Fruit fly (Drosophila melanogaster) whole organism, embryonic: Measurements from ENCODE around the gene pps.

Experiments used
- C15 ChIP-seq: fragments of 200-800 bp; sonication (Bioruptor generic); IDR thresholded peaks from 3 replicates; pipeline ENCODE4 v1.3.6; 2022; ENCODE audit warnings: missing biosample characterization, missing genetic modification characterization
- CG10209 ChIP-seq: fragments of 200-800 bp; sonication (Bioruptor generic); optimal IDR thresholded peaks from 3 replicates; lab custom pipeline; 2017; ENCODE audit warnings: missing biosample characterization, mild to moderate bottlenecking, missing genetic modification characterization, missing genetic modification reagents
- CG10462 ChIP-seq: fragments of 200-800 bp; sonication (Bioruptor generic); optimal IDR thresholded peaks from 2 replicates; lab custom pipeline; 2016; ENCODE audit warnings: missing biosample characterization, missing genetic modification characterization
- CG12391 ChIP-seq: fragments of 200-800 bp; sonication (Bioruptor generic); optimal IDR thresholded peaks from 3 replicates; lab custom pipeline; 2018; ENCODE audit warnings: missing biosample characterization, mild to moderate bottlenecking, missing genetic modification characterization, moderate library complexity
- CG14710 ChIP-seq: fragments of 200-800 bp; sonication (Bioruptor generic); optimal IDR thresholded peaks from 3 replicates; lab custom pipeline; 2019; ENCODE audit warnings: missing biosample characterization, mild to moderate bottlenecking, missing genetic modification characterization, moderate library complexity
- CG15479 ChIP-seq: fragments of 200-800 bp; sonication (Bioruptor generic); optimal IDR thresholded peaks from 3 replicates; lab custom pipeline; 2019; ENCODE audit warnings: missing biosample characterization, mild to moderate bottlenecking, missing genetic modification characterization, moderate library complexity
- CG17802 ChIP-seq: fragments of 200-800 bp; sonication (Bioruptor generic); optimal IDR thresholded peaks from 2 replicates; lab custom pipeline; 2018; ENCODE audit warnings: missing biosample characterization, mild to moderate bottlenecking, missing genetic modification characterization, moderate library complexity
- CG18599 ChIP-seq: fragments of 200-800 bp; sonication (Bioruptor generic); optimal IDR thresholded peaks from 3 replicates; lab custom pipeline; 2017; ENCODE audit warnings: missing biosample characterization, missing genetic modification characterization, mild to moderate bottlenecking, moderate library complexity, missing genetic modification reagents
- CG2202 ChIP-seq: fragments of 200-800 bp; sonication (Bioruptor generic); optimal IDR thresholded peaks from 2 replicates; lab custom pipeline; 2018; ENCODE audit warnings: missing biosample characterization, mild to moderate bottlenecking, missing genetic modification characterization
- CG32767 ChIP-seq: fragments of 200-800 bp; sonication (Bioruptor generic); IDR thresholded peaks from 2 replicates; pipeline ENCODE4 v1.3.6; 2022; ENCODE audit warnings: missing biosample characterization, missing genetic modification characterization
- CG32772 ChIP-seq: fragments of 200-800 bp; sonication (Bioruptor generic); IDR thresholded peaks from 2 replicates; pipeline ENCODE4 v1.3.6; 2022; ENCODE audit warnings: missing biosample characterization, missing genetic modification characterization
- CG34376 ChIP-seq: fragments of 200-800 bp; sonication (Bioruptor generic); optimal IDR thresholded peaks from 2 replicates; lab custom pipeline; 2018; ENCODE audit warnings: missing biosample characterization, mild to moderate bottlenecking, missing genetic modification characterization
- CG4820 ChIP-seq: fragments of 200-800 bp; sonication (Bioruptor generic); optimal IDR thresholded peaks from 3 replicates; lab custom pipeline; 2016; ENCODE audit warnings: missing biosample characterization, missing genetic modification characterization
- CG6272 ChIP-seq: fragments of 200-800 bp; sonication (Bioruptor generic); IDR thresholded peaks from 2 replicates; pipeline ENCODE4 v1.3.6; 2022; ENCODE audit warnings: missing biosample characterization, missing genetic modification characterization
- CG8281 ChIP-seq: fragments of 200-800 bp; sonication (Bioruptor generic); optimal IDR thresholded peaks from 2 replicates; lab custom pipeline; 2018; ENCODE audit warnings: missing biosample characterization, mild to moderate bottlenecking, missing genetic modification characterization, moderate library complexity
- Camta ChIP-seq: fragments of 200-800 bp; sonication (Bioruptor generic); optimal IDR thresholded peaks from 2 replicates; lab custom pipeline; 2016; ENCODE audit warnings: missing biosample characterization, missing genetic modification characterization
- Chrac-16 ChIP-seq: fragments of 200-800 bp; sonication (Bioruptor generic); optimal IDR thresholded peaks from 3 replicates; lab custom pipeline; 2016; ENCODE audit warnings: missing biosample characterization, missing genetic modification characterization
- Dbx ChIP-seq: fragments of 200-800 bp; sonication (Bioruptor generic); IDR thresholded peaks from 3 replicates; pipeline ENCODE4 v1.3.6; 2022; ENCODE audit warnings: missing biosample characterization, missing genetic modification characterization
- Deaf1 ChIP-seq: fragments of 200-800 bp; optimal IDR thresholded peaks from 3 replicates; lab custom pipeline; 2019; ENCODE audit warnings: missing biosample characterization, mild to moderate bottlenecking, missing genetic modification characterization, moderate library complexity
- Dek ChIP-seq: fragments of 200-800 bp; sonication (Bioruptor generic); optimal IDR thresholded peaks from 3 replicates; lab custom pipeline; 2019; ENCODE audit warnings: missing biosample characterization, mild to moderate bottlenecking, missing genetic modification characterization, moderate library complexity
- Dp ChIP-seq: fragments of 200-800 bp; sonication (Bioruptor generic); optimal IDR thresholded peaks from 2 replicates; lab custom pipeline; 2018; ENCODE audit warnings: missing biosample characterization, mild to moderate bottlenecking, missing genetic modification characterization, moderate library complexity
- Drgx ChIP-seq: fragments of 200-800 bp; sonication (Bioruptor generic); IDR thresholded peaks from 2 replicates; pipeline ENCODE4 v1.3.6; 2022; ENCODE audit warnings: missing biosample characterization, missing genetic modification characterization
- H2.0 ChIP-seq: fragments of 200-800 bp; sonication (Bioruptor generic); IDR thresholded peaks from 2 replicates; pipeline ENCODE4 v1.3.6; 2022; ENCODE audit warnings: missing biosample characterization, missing genetic modification characterization
- HLHmδ ChIP-seq: fragments of 200-800 bp; sonication (Bioruptor generic); optimal IDR thresholded peaks from 2 replicates; lab custom pipeline; 2018; ENCODE audit warnings: missing biosample characterization, mild to moderate bottlenecking, missing genetic modification characterization, moderate library complexity
- NfI ChIP-seq: fragments of 200-800 bp; sonication (Bioruptor generic); optimal IDR thresholded peaks from 3 replicates; lab custom pipeline; 2018; ENCODE audit warnings: missing biosample characterization, mild to moderate bottlenecking, missing genetic modification characterization, moderate library complexity
- Oli ChIP-seq: fragments of 200-800 bp; sonication (Bioruptor generic); optimal IDR thresholded peaks from 2 replicates; lab custom pipeline; 2018; ENCODE audit warnings: missing biosample characterization, mild to moderate bottlenecking, missing genetic modification characterization, moderate library complexity
- Optix ChIP-seq: fragments of 200-800 bp; sonication (Bioruptor generic); IDR thresholded peaks from 3 replicates; pipeline ENCODE4 v1.3.6; 2022; ENCODE audit warnings: missing biosample characterization, missing genetic modification characterization
- Sox100B ChIP-seq: fragments of 200-800 bp; sonication (Bioruptor generic); optimal IDR thresholded peaks from 3 replicates; lab custom pipeline; 2018; ENCODE audit warnings: missing biosample characterization, mild to moderate bottlenecking, missing genetic modification characterization
- Trl ChIP-seq, 3 experiments: fragments of >200 bp in 2 of 3; fragments of 200-800 bp in 1 of 3; sonication (Bioruptor generic) in 1 of 3; optimal IDR thresholded peaks; 2 replicates in 1 of 3; 3 replicates in 2 of 3; lab custom pipeline; 2016 to 2017; ENCODE audit warnings: missing biosample characterization in 1 of 3, missing genetic modification characterization in 1 of 3
- Vsx1 ChIP-seq: fragments of 200-800 bp; sonication (Bioruptor generic); optimal IDR thresholded peaks from 2 replicates; lab custom pipeline; 2017; ENCODE audit warnings: missing biosample characterization, mild to moderate bottlenecking, missing genetic modification characterization, missing genetic modification reagents
- ac ChIP-seq: fragments of 200-800 bp; sonication (Bioruptor generic); optimal IDR thresholded peaks from 3 replicates; lab custom pipeline; 2017; ENCODE audit warnings: missing biosample characterization, mild to moderate bottlenecking, missing genetic modification characterization
- ap ChIP-seq: fragments of 200-800 bp; sonication (Bioruptor generic); IDR thresholded peaks from 2 replicates; pipeline ENCODE4 v1.3.6; 2022; ENCODE audit warnings: missing biosample characterization, missing genetic modification characterization
- croc ChIP-seq: fragments of 200-800 bp; sonication (Bioruptor generic); conservative IDR thresholded peaks from 3 replicates; pipeline ENCODE4 v1.3.6; 2022; ENCODE audit warnings: missing biosample characterization, missing genetic modification characterization
- dan ChIP-seq: fragments of 200-800 bp; sonication (Bioruptor generic); IDR thresholded peaks from 2 replicates; pipeline ENCODE4 v1.3.6; 2022; ENCODE audit warnings: missing biosample characterization, missing genetic modification characterization
- dimm ChIP-seq: fragments of 200-800 bp; sonication (Bioruptor generic); IDR thresholded peaks from 2 replicates; pipeline ENCODE4 v1.3.6; 2022; ENCODE audit warnings: missing biosample characterization, missing genetic modification characterization
- exex ChIP-seq: fragments of 200-800 bp; sonication (Bioruptor generic); optimal IDR thresholded peaks from 4 replicates; lab custom pipeline; 2018; ENCODE audit warnings: missing biosample characterization, mild to moderate bottlenecking, missing genetic modification characterization, moderate library complexity
- fd3F ChIP-seq: fragments of 200-800 bp; sonication (Bioruptor generic); optimal IDR thresholded peaks from 2 replicates; lab custom pipeline; 2018; ENCODE audit warnings: missing biosample characterization, mild to moderate bottlenecking, missing genetic modification characterization, moderate library complexity
- inv ChIP-seq: fragments of 200-800 bp; sonication (Bioruptor generic); IDR thresholded peaks from 2 replicates; pipeline ENCODE4 v1.3.6; 2022; ENCODE audit warnings: missing biosample characterization, missing genetic modification characterization; ENCODE audit not compliant: partially characterized antibody
- lbe ChIP-seq: fragments of 200-800 bp; sonication (Bioruptor generic); optimal IDR thresholded peaks from 2 replicates; lab custom pipeline; 2016; ENCODE audit warnings: missing biosample characterization, mild to moderate bottlenecking, missing genetic modification characterization
- lola ChIP-seq, 3 experiments: fragments of >200 bp in 2 of 3; fragments of 200-800 bp in 1 of 3; sonication (Bioruptor generic) in 1 of 3; optimal IDR thresholded peaks; 2 replicates each; lab custom pipeline; 2017 to 2019; ENCODE audit warnings: missing biosample characterization in 3 of 3, missing genetic modification characterization in 3 of 3, mild to moderate bottlenecking in 1 of 3, moderate library complexity in 1 of 3
- nom ChIP-seq: fragments of 200-800 bp; sonication (Bioruptor generic); optimal IDR thresholded peaks from 2 replicates; lab custom pipeline; 2017; ENCODE audit warnings: missing biosample characterization, missing genetic modification characterization, mild to moderate bottlenecking, moderate library complexity, missing genetic modification reagents
- otp ChIP-seq: fragments of 200-800 bp; sonication (Bioruptor generic); IDR thresholded peaks from 3 replicates; pipeline ENCODE4, ENCODE4 v1.3.6; 2022; ENCODE audit warnings: missing biosample characterization, missing genetic modification characterization
- slbo ChIP-seq: fragments of 200-800 bp; sonication (Bioruptor generic); IDR thresholded peaks from 2 replicates; pipeline ENCODE4 v1.3.6; 2022; ENCODE audit warnings: missing biosample characterization, missing genetic modification characterization
- slou ChIP-seq: fragments of 200-800 bp; sonication (Bioruptor generic); optimal IDR thresholded peaks from 3 replicates; lab custom pipeline; 2016; ENCODE audit warnings: missing biosample characterization, missing genetic modification characterization
- so ChIP-seq: fragments of 200-800 bp; sonication (Bioruptor generic); IDR thresholded peaks from 3 replicates; pipeline ENCODE4 v1.3.6; 2022; ENCODE audit warnings: missing biosample characterization, missing genetic modification characterization
- sqz ChIP-seq: fragments of 200-800 bp; sonication (Bioruptor generic); optimal IDR thresholded peaks from 3 replicates; lab custom pipeline; 2018; ENCODE audit warnings: missing biosample characterization, mild to moderate bottlenecking, missing genetic modification characterization
- ssp ChIP-seq: fragments of 200-800 bp; sonication (Bioruptor generic); IDR thresholded peaks from 2 replicates; pipeline ENCODE4 v1.3.6; 2022; ENCODE audit warnings: missing biosample characterization, missing genetic modification characterization
- tap ChIP-seq: fragments of 200-800 bp; optimal IDR thresholded peaks from 3 replicates; lab custom pipeline; 2019; ENCODE audit warnings: missing biosample characterization, mild to moderate bottlenecking, missing genetic modification characterization, moderate library complexity
- unc-4 ChIP-seq: fragments of 200-800 bp; sonication (Bioruptor generic); IDR thresholded peaks from 2 replicates; pipeline ENCODE4 v1.3.6; 2022; ENCODE audit warnings: missing biosample characterization, missing genetic modification characterization; ENCODE audit not compliant: partially characterized antibody
- zf30C ChIP-seq: fragments of 200-800 bp; sonication (Bioruptor generic); optimal IDR thresholded peaks from 3 replicates; lab custom pipeline; 2018; ENCODE audit warnings: missing biosample characterization, mild to moderate bottlenecking, missing genetic modification characterization

The pps gene

dm6 chr3R:12402935-12403334 lies 10.7 kb upstream of the pps start (continued):
- TF ChIP-seq CG32767 (peak; percentile 93), croc (GFP tag; lab: Robert Waterston, UW) (peak; percentile 91), Vsx1 (GFP tag; lab: Kevin White, UChicago) (peak; percentile 92), Camta (GFP tag; lab: Kevin White, UChicago) (peak; percentile 96), CG2202 (tag; lab: Kevin White, UChicago) (peak; percentile 97), HLHmδ (GFP tag; lab: Kevin White, UChicago) (no peak), CG17802 (tag; lab: Kevin White, UChicago) (peak; percentile 89), exex (tag; lab: Kevin White, UChicago) (peak; percentile 92), so (GFP tag; lab: Robert Waterston, UW) (peak; percentile 98), dimm (GFP tag; lab: Robert Waterston, UW) (peak; percentile 86), lbe (peak; percentile 97), sqz (peak; percentile 99), dan (GFP tag; lab: Robert Waterston, UW) (peak; percentile 47; the same call in 1 of the 2 replicates), nom (GFP tag; lab: Kevin White, UChicago) (peak; percentile 99), Dp (peak; percentile 47), CG34376 (peak; percentile 100), CG14710 (tag; lab: Kevin White, UChicago) (peak; percentile 98), slbo (peak; percentile 92), CG8281 (tag; lab: Kevin White, UChicago) (peak; percentile 91), C15 (GFP tag; lab: Robert Waterston, UW) (peak; percentile 87), CG15479 (GFP tag; lab: Kevin White, UChicago) (peak; percentile 71), fd3F (GFP tag; lab: Kevin White, UChicago) (peak; percentile 95), Dbx (GFP tag; lab: Robert Waterston, UW) (peak; percentile 99), CG6272 (peak; percentile 73), CG10209 (GFP tag; lab: Kevin White, UChicago) (peak; percentile 97), Oli (tag; lab: Kevin White, UChicago) (peak; percentile 97), Trl (optimal IDR thresholded peaks at IDR 0.05; lab: Kevin White, UChicago) (no peak), Trl (GFP tag; optimal IDR thresholded peaks at IDR 0.05; lab: Kevin White, UChicago) (peak; percentile 95), Dek (tag; lab: Kevin White, UChicago) (peak; percentile 97), tap (peak; percentile 99), Drgx (GFP tag; lab: Robert Waterston, UW) (peak; percentile 93), NfI (GFP tag; lab: Kevin White, UChicago) (peak; percentile 97), slou (GFP tag; lab: Kevin White, UChicago) (peak; percentile 86), CG4820 (GFP tag; lab: Kevin White, UChicago) (peak; percentile 100), zf30C (peak; percentile 39), CG12391 (peak; percentile 99), ac (GFP tag; lab: Kevin White, UChicago) (peak; percentile 95), CG10462 (GFP tag; lab: Kevin White, UChicago) (peak; percentile 93), Sox100B (GFP tag; lab: Kevin White, UChicago) (peak; percentile 98), ssp (GFP tag; lab: Robert Waterston, UW) (peak; percentile 76), CG18599 (peak; percentile 99), Chrac-16 (GFP tag; lab: Kevin White, UChicago) (peak; percentile 94), lola (GFP tag; optimal IDR thresholded peaks at IDR 0.05; lab: Kevin White, UChicago) (peak in 1 of 3 experiments; percentile 99), otp (peak; percentile 95), Optix (GFP tag; lab: Robert Waterston, UW) (peak; percentile 86), CG32772 (peak; percentile 88), inv (GFP tag; lab: Robert Waterston, UW) (no peak), unc-4 (no peak), ap (GFP tag; lab: Robert Waterston, UW) (peak; percentile 97), H2.0 (GFP tag; lab: Robert Waterston, UW) (peak; percentile 96), Deaf1 (peak; percentile 91)
